Worm (Caenorhabditis elegans) whole organism, late embryonic: ENCODE results near the gene mab-10.
A peak's percentile ranks its signal among the peaks of the same experiment; 100 is the strongest.

Experiments used
- C08G9.2 ChIP-seq: sonication (generic microtip); optimal IDR thresholded peaks from 2 replicates; lab custom pipeline; 2016; ENCODE audit warnings: mild to moderate bottlenecking, missing genetic modification characterization, moderate library complexity, missing compliant biosample characterization
- C38D4.7 ChIP-seq: fragments of 200-800 bp; sonication (Bioruptor generic); optimal IDR thresholded peaks from 2 replicates; lab custom pipeline; 2018; ENCODE audit warnings: mild to moderate bottlenecking, missing genetic modification characterization, moderate library complexity, missing compliant biosample characterization
- F13H6.1 ChIP-seq: sonication (generic microtip); optimal IDR thresholded peaks from 2 replicates; lab custom pipeline; 2016; ENCODE audit warnings: missing genetic modification characterization, missing compliant biosample characterization
- K09A11.1 ChIP-seq: sonication (generic microtip); optimal IDR thresholded peaks from 2 replicates; lab custom pipeline; 2017; ENCODE audit warnings: antibody characterized with exemption, mild to moderate bottlenecking, missing genetic modification characterization, missing compliant biosample characterization; ENCODE audit not compliant: insufficient read depth
- T23F11.4 ChIP-seq: fragments of 200-800 bp; sonication (Bioruptor generic); optimal IDR thresholded peaks from 2 replicates; lab custom pipeline; 2018; ENCODE audit warnings: mild to moderate bottlenecking, missing genetic modification characterization, missing compliant biosample characterization
- Y22D7AL.16 ChIP-seq: sonication (generic microtip); optimal IDR thresholded peaks from 2 replicates; lab custom pipeline; 2016; ENCODE audit warnings: missing genetic modification characterization, missing compliant biosample characterization
- ama-1 ChIP-seq: fragments of 150-350 bp; optimal IDR thresholded peaks from 2 replicates; lab custom pipeline; 2014
- ceh-18 ChIP-seq: sonication (generic microtip); optimal IDR thresholded peaks from 2 replicates; lab custom pipeline; 2016; ENCODE audit warnings: missing genetic modification characterization, missing compliant biosample characterization
- ceh-19 ChIP-seq: fragments of 200-800 bp; sonication (Bioruptor generic); optimal IDR thresholded peaks from 2 replicates; lab custom pipeline; 2018; ENCODE audit warnings: mild to moderate bottlenecking, missing genetic modification characterization, missing compliant biosample characterization
- ceh-2 ChIP-seq: sonication (generic microtip); optimal IDR thresholded peaks from 2 replicates; lab custom pipeline; 2016; ENCODE audit warnings: missing genotype, missing genetic modification characterization, missing compliant biosample characterization
- ceh-22 ChIP-seq: sonication (generic microtip); optimal IDR thresholded peaks from 2 replicates; lab custom pipeline; 2017; ENCODE audit warnings: missing biosample characterization, missing genetic modification characterization
- ceh-24 ChIP-seq: sonication (generic microtip); optimal IDR thresholded peaks from 2 replicates; lab custom pipeline; 2016; ENCODE audit warnings: mild to moderate bottlenecking, missing genetic modification characterization, missing compliant biosample characterization
- ceh-31 ChIP-seq: sonication (generic microtip); optimal IDR thresholded peaks from 2 replicates; lab custom pipeline; 2016; ENCODE audit warnings: missing genetic modification characterization, missing compliant biosample characterization
- ceh-34 ChIP-seq: sonication (generic microtip); optimal IDR thresholded peaks from 2 replicates; lab custom pipeline; 2016; ENCODE audit warnings: mild to moderate bottlenecking, missing genetic modification characterization, missing compliant biosample characterization
- ceh-6 ChIP-seq: fragments of 200-800 bp; sonication (Bioruptor generic); optimal IDR thresholded peaks from 2 replicates; lab custom pipeline; 2018; ENCODE audit warnings: mild to moderate bottlenecking, missing genetic modification characterization, missing compliant biosample characterization
- ceh-9 ChIP-seq: sonication (generic microtip); optimal IDR thresholded peaks from 2 replicates; lab custom pipeline; 2016; ENCODE audit warnings: mild to moderate bottlenecking, missing genetic modification characterization, inconsistent platforms, missing compliant biosample characterization
- che-1 ChIP-seq: sonication (generic microtip); optimal IDR thresholded peaks from 2 replicates; lab custom pipeline; 2016; ENCODE audit warnings: mild to moderate bottlenecking, missing genetic modification characterization, missing compliant biosample characterization
- dmd-4 ChIP-seq: sonication (generic microtip); optimal IDR thresholded peaks from 2 replicates; lab custom pipeline; 2016; ENCODE audit warnings: borderline replicate concordance, missing genetic modification characterization, missing compliant biosample characterization
- dve-1 ChIP-seq: sonication (generic microtip); optimal IDR thresholded peaks from 2 replicates; lab custom pipeline; 2017; ENCODE audit warnings: antibody characterized with exemption, mild to moderate bottlenecking, missing genetic modification characterization, missing compliant biosample characterization
- elt-2 ChIP-seq: sonication (generic microtip); optimal IDR thresholded peaks from 2 replicates; lab custom pipeline; 2016; ENCODE audit warnings: missing genetic modification reagents, missing genetic modification characterization, missing compliant biosample characterization
- eyg-1 ChIP-seq: sonication (generic microtip); optimal IDR thresholded peaks from 2 replicates; lab custom pipeline; 2016; ENCODE audit warnings: missing genotype, missing genetic modification characterization, missing compliant biosample characterization
- fkh-6 ChIP-seq: sonication (generic microtip); optimal IDR thresholded peaks from 2 replicates; lab custom pipeline; 2016; ENCODE audit warnings: missing genetic modification characterization, missing compliant biosample characterization
- gmeb-2 ChIP-seq: sonication (generic microtip); optimal IDR thresholded peaks from 2 replicates; lab custom pipeline; 2016; ENCODE audit warnings: missing genetic modification characterization, inconsistent platforms, missing compliant biosample characterization
- hlh-13 ChIP-seq: fragments of 200-800 bp; sonication (Bioruptor generic); optimal IDR thresholded peaks from 2 replicates; lab custom pipeline; 2018; ENCODE audit warnings: mild to moderate bottlenecking, missing genetic modification characterization, missing compliant biosample characterization
- hlh-15 ChIP-seq: sonication (generic microtip); optimal IDR thresholded peaks from 2 replicates; lab custom pipeline; 2016; ENCODE audit warnings: missing genetic modification characterization, missing compliant biosample characterization
- hlh-30 ChIP-seq: sonication (generic microtip); optimal IDR thresholded peaks from 2 replicates; lab custom pipeline; 2017; ENCODE audit warnings: antibody characterized with exemption, missing genetic modification characterization, missing compliant biosample characterization; ENCODE audit not compliant: insufficient read depth
- hlh-8 ChIP-seq: sonication (generic microtip); optimal IDR thresholded peaks from 2 replicates; lab custom pipeline; 2016; ENCODE audit warnings: missing genotype, missing genetic modification characterization, missing compliant biosample characterization
- lin-11 ChIP-seq: fragments of 200-800 bp; sonication (Bioruptor generic); optimal IDR thresholded peaks from 2 replicates; lab custom pipeline; 2018; ENCODE audit warnings: mild to moderate bottlenecking, missing genetic modification characterization, missing compliant biosample characterization
- mec-3 ChIP-seq: sonication (generic microtip); optimal IDR thresholded peaks from 2 replicates; lab custom pipeline; 2016; ENCODE audit warnings: borderline replicate concordance, missing genetic modification characterization, missing compliant biosample characterization
- npax-4 ChIP-seq: sonication (generic microtip); optimal IDR thresholded peaks from 2 replicates; lab custom pipeline; 2016; ENCODE audit warnings: missing genetic modification characterization, missing compliant biosample characterization
- odd-2 ChIP-seq: sonication (generic microtip); optimal IDR thresholded peaks from 2 replicates; lab custom pipeline; 2017; ENCODE audit warnings: antibody characterized with exemption, mild to moderate bottlenecking, missing genetic modification characterization, missing compliant biosample characterization
- pag-3 ChIP-seq: sonication (generic microtip); optimal IDR thresholded peaks from 2 replicates; lab custom pipeline; 2016; ENCODE audit warnings: missing compliant biosample characterization, missing genetic modification characterization, borderline replicate concordance
- pat-9 ChIP-seq: fragments of 200-800 bp; sonication (Bioruptor generic); optimal IDR thresholded peaks from 2 replicates; lab custom pipeline; 2018; ENCODE audit warnings: mild to moderate bottlenecking, missing genetic modification characterization, moderate library complexity, missing compliant biosample characterization
- pax-1 ChIP-seq: fragments of 150-350 bp; optimal IDR thresholded peaks from 2 replicates; lab custom pipeline; 2014; ENCODE audit warnings: missing biosample characterization, missing genetic modification characterization
- pha-2 ChIP-seq: sonication (generic microtip); optimal IDR thresholded peaks from 2 replicates; lab custom pipeline; 2017; ENCODE audit warnings: mild to moderate bottlenecking, missing genetic modification characterization, missing compliant biosample characterization
- pqm-1 ChIP-seq: sonication (generic microtip); optimal IDR thresholded peaks from 2 replicates; lab custom pipeline; 2016; ENCODE audit warnings: missing genetic modification characterization, missing compliant biosample characterization
- pros-1 ChIP-seq: fragments of 150-350 bp; optimal IDR thresholded peaks from 2 replicates; lab custom pipeline; 2014; ENCODE audit warnings: missing biosample characterization, missing genetic modification reagents, missing genetic modification characterization
- sox-2 ChIP-seq: fragments of 200-800 bp; sonication (Bioruptor generic); IDR thresholded peaks from 2 replicates; pipeline ENCODE4 v1.3.6; 2022; ENCODE audit warnings: missing genetic modification reagents, missing genetic modification characterization, missing compliant biosample characterization
- sox-4 ChIP-seq: sonication (generic microtip); optimal IDR thresholded peaks from 2 replicates; lab custom pipeline; 2017; ENCODE audit warnings: mild to moderate bottlenecking, missing genetic modification characterization, inconsistent platforms, missing compliant biosample characterization
- tbx-2 ChIP-seq: sonication (generic microtip); optimal IDR thresholded peaks from 2 replicates; lab custom pipeline; 2016; ENCODE audit warnings: missing genetic modification characterization, missing compliant biosample characterization
- tbx-7 ChIP-seq: sonication (generic microtip); optimal IDR thresholded peaks from 2 replicates; lab custom pipeline; 2016; ENCODE audit warnings: missing genotype, missing genetic modification characterization, missing compliant biosample characterization
- unc-42 ChIP-seq: sonication (generic microtip); optimal IDR thresholded peaks from 2 replicates; lab custom pipeline; 2016; ENCODE audit warnings: missing genotype, missing genetic modification characterization, missing compliant biosample characterization
- unc-55 ChIP-seq: sonication (generic microtip); optimal IDR thresholded peaks from 2 replicates; lab custom pipeline; 2017; ENCODE audit warnings: missing biosample characterization, missing genetic modification reagents, missing genetic modification characterization
- unc-86 ChIP-seq: sonication (generic microtip); optimal IDR thresholded peaks from 2 replicates; lab custom pipeline; 2016; ENCODE audit warnings: missing genetic modification characterization, missing compliant biosample characterization
- zip-5 ChIP-seq: sonication (generic microtip); optimal IDR thresholded peaks from 2 replicates; lab custom pipeline; 2016; ENCODE audit warnings: missing genetic modification characterization, missing compliant biosample characterization
- ztf-16 ChIP-seq: sonication (generic microtip); optimal IDR thresholded peaks from 2 replicates; lab custom pipeline; 2017; ENCODE audit warnings: missing genetic modification characterization, missing compliant biosample characterization

Gene mab-10

ce11 chrII:10547803-10548693 is 20.2 kb downstream of the mab-10 start:
- no peak for TF ChIP-seq eyg-1 (tag; lab: Kevin White, UChicago)
- TF ChIP-seq npax-4 (tag; lab: Kevin White, UChicago) = no peak
- no peak for TF ChIP-seq gmeb-2 (tag; lab: Kevin White, UChicago)
- TF ChIP-seq hlh-8 (tag; lab: Kevin White, UChicago) = no peak
- TF ChIP-seq hlh-15 = no peak
- no peak for TF ChIP-seq pqm-1 (tag; lab: Kevin White, UChicago)
- TF ChIP-seq ceh-31 (tag; lab: Kevin White, UChicago) = peak; percentile 10
- no peak for TF ChIP-seq C38D4.7 (GFP tag; lab: Kevin White, UChicago)
- no peak for TF ChIP-seq ceh-24 (tag; lab: Kevin White, UChicago)
- peak; percentile 39 for TF ChIP-seq elt-2 (tag; lab: Kevin White, UChicago)
- TF ChIP-seq ceh-9 (tag; lab: Kevin White, UChicago) = no peak
- peak; percentile 92 for TF ChIP-seq hlh-30 (tag; lab: Kevin White, UChicago)
- no peak for TF ChIP-seq dmd-4
- no peak for TF ChIP-seq ceh-18 (tag; lab: Kevin White, UChicago)
- TF ChIP-seq lin-11 (tag; lab: Kevin White, UChicago) = no peak
- TF ChIP-seq unc-86 = no peak
- no peak for TF ChIP-seq ceh-19
- TF ChIP-seq pax-1 (tag; lab: Kevin White, UChicago) = no peak
- no peak for TF ChIP-seq fkh-6
- no peak for TF ChIP-seq tbx-2 (tag; lab: Kevin White, UChicago)

ce11 chrII:10548778-10549671 is 21.1 kb downstream of the mab-10 start:
- TF ChIP-seq zip-5 (tag; lab: Kevin White, UChicago) (no peak), pros-1 (tag; lab: Kevin White, UChicago) (peak; percentile 73), ceh-6 (GFP tag; lab: Kevin White, UChicago) (no peak), C08G9.2 (tag; lab: Kevin White, UChicago) (peak; percentile 6), ceh-2 (tag; lab: Kevin White, UChicago) (no peak), unc-55 (GFP tag; lab: Kevin White, UChicago) (peak; percentile 28), sox-2 (no peak), ama-1 (lab: Kevin White, UChicago) (peak; percentile 88), npax-4 (tag; lab: Kevin White, UChicago) (no peak), unc-42 (peak; percentile 70), T23F11.4 (peak; percentile 30), ceh-31 (tag; lab: Kevin White, UChicago) (peak; percentile 81), pag-3 (tag; lab: Kevin White, UChicago) (no peak), elt-2 (tag; lab: Kevin White, UChicago) (no peak), mec-3 (tag; lab: Kevin White, UChicago) (peak; percentile 53), unc-86 (no peak), Y22D7AL.16 (tag; lab: Kevin White, UChicago) (no peak), pha-2 (tag; lab: Kevin White, UChicago) (peak; percentile 42), ceh-18 (tag; lab: Kevin White, UChicago) (peak; percentile 88), odd-2 (tag; lab: Kevin White, UChicago) (no peak), che-1 (no peak), ceh-9 (tag; lab: Kevin White, UChicago) (no peak), K09A11.1 (tag; lab: Kevin White, UChicago) (peak; percentile 15), F13H6.1 (tag; lab: Kevin White, UChicago) (peak; percentile 31), dve-1 (tag; lab: Kevin White, UChicago) (peak; percentile 37), hlh-13 (GFP tag; lab: Kevin White, UChicago) (no peak), pat-9 (tag; lab: Kevin White, UChicago) (no peak), tbx-2 (tag; lab: Kevin White, UChicago) (peak; percentile 62), ceh-34 (tag; lab: Kevin White, UChicago) (peak; percentile 92), ceh-19 (no peak), tbx-7 (tag; lab: Kevin White, UChicago) (no peak), ceh-22 (no peak), ztf-16 (peak; percentile 5), sox-4 (no peak), C38D4.7 (GFP tag; lab: Kevin White, UChicago) (no peak), pax-1 (tag; lab: Kevin White, UChicago) (peak; percentile 42)
